Fruit fly (Drosophila melanogaster): ENCODE data around the gene CG1677.

The CG1677 gene

DNA sequence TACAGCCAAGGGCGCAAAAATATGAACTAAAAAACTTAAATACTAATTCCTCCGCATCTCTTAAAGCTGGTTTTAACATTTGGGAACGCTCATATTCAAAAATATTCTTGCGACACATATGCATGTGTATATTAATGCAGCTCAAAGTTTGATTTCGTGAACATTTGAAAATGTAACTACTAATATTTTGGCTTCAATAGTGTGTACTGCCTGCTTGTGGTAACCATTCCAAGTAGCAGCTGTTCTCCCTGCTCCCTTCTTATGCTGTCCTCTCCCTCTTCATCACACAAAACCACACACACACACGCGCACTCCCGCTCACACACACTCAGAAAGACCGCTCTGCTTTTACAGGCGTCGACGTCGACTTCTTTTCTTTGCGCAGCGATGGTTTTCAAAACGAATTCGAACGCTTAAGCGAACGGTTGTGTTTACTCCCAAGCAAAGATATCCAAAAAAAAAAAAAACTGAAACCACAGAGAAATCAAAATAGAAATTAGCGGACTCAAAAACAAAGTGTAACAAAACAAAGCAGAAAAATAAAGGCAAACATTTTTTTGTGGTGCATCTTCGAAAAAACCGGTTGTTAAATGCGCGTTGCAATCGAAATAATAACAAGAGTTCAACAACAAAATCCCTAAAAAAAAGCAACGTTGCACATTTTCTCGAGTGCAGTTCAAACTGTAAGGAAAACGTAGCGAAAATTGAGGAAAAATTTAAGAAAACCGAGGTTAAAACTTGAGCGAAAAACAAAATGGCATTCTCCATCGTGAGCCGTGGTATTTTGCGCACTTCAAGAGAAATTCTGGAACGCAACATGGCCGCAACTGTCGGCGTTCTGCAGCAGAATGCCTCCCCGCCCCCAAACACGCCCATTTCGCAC, 68.4 kb downstream of the CG1677 start, which contains the start of gene CBP:
Gene CBP, plus strand, starts transcription at position 391 of the 883 bp plus-strand sequence.
- TF ChIP-seq pan (optimal IDR thresholded peaks at IDR 0.05) (no peak), CrebA (GFP tag; optimal IDR thresholded peaks at IDR 0.05; ENCODE audit: borderline replicate concordance) (peak; percentile 68), OdsH (GFP tag; optimal IDR thresholded peaks at IDR 0.05) (peak; percentile 85), Myc (optimal IDR thresholded peaks at IDR 0.05) (no peak), CG9705 (GFP tag; optimal IDR thresholded peaks at IDR 0.05) (peak; percentile 71), ey (GFP tag; optimal IDR thresholded peaks at IDR 0.05) (peak; percentile 91), sage (GFP tag; optimal IDR thresholded peaks at IDR 0.05) (peak; percentile 84), rgr (GFP tag; optimal IDR thresholded peaks at IDR 0.05) (peak; percentile 86), br (GFP tag; optimal IDR thresholded peaks at IDR 0.05) (peak; percentile 90), tai (GFP tag; optimal IDR thresholded peaks at IDR 0.05) (peak; percentile 35), Dif (GFP tag; optimal IDR thresholded peaks at IDR 0.05; ENCODE audit: partially characterized antibody) (no peak), dl (GFP tag; optimal IDR thresholded peaks at IDR 0.05; ENCODE audit: insufficient read depth in 1 of 2, partially characterized antibody in 2 of 2) (no peak), Rel (GFP tag; optimal IDR thresholded peaks at IDR 0.05) (peak; percentile 28), Rel (tag; optimal IDR thresholded peaks at IDR 0.05) (peak; percentile 61), sv (GFP tag; optimal IDR thresholded peaks at IDR 0.05) (peak; percentile 86), Hnf4 (GFP tag; optimal IDR thresholded peaks at IDR 0.05) (peak; percentile 81), brk (GFP tag; optimal IDR thresholded peaks at IDR 0.05) (peak; percentile 87), foxo (GFP tag; optimal IDR thresholded peaks at IDR 0.05) (peak; percentile 31 to 92), psq (GFP tag; optimal IDR thresholded peaks at IDR 0.05) (peak; percentile 94), woc (GFP tag; optimal IDR thresholded peaks at IDR 0.05) (peak; percentile 74), h (GFP tag; optimal IDR thresholded peaks at IDR 0.05) (peak; percentile 93), Hr78 (GFP tag; optimal IDR thresholded peaks at IDR 0.05) (no peak), CG32264 (GFP tag; optimal IDR thresholded peaks at IDR 0.05) (peak; percentile 86), dmrt93B (GFP tag; optimal IDR thresholded peaks at IDR 0.05) (peak; percentile 83), fru (GFP tag; optimal IDR thresholded peaks at IDR 0.05) (peak; percentile 96), jim (GFP tag; optimal IDR thresholded peaks at IDR 0.05) (no peak), Sp1 (GFP tag; optimal IDR thresholded peaks at IDR 0.05) (peak; percentile 92), HLH106 (tag; optimal IDR thresholded peaks at IDR 0.05) (peak; percentile 91), Jra (GFP tag; optimal IDR thresholded peaks at IDR 0.05) (peak; percentile 51), Dfd (GFP tag; optimal IDR thresholded peaks at IDR 0.05) (peak; percentile 41)

DNA sequence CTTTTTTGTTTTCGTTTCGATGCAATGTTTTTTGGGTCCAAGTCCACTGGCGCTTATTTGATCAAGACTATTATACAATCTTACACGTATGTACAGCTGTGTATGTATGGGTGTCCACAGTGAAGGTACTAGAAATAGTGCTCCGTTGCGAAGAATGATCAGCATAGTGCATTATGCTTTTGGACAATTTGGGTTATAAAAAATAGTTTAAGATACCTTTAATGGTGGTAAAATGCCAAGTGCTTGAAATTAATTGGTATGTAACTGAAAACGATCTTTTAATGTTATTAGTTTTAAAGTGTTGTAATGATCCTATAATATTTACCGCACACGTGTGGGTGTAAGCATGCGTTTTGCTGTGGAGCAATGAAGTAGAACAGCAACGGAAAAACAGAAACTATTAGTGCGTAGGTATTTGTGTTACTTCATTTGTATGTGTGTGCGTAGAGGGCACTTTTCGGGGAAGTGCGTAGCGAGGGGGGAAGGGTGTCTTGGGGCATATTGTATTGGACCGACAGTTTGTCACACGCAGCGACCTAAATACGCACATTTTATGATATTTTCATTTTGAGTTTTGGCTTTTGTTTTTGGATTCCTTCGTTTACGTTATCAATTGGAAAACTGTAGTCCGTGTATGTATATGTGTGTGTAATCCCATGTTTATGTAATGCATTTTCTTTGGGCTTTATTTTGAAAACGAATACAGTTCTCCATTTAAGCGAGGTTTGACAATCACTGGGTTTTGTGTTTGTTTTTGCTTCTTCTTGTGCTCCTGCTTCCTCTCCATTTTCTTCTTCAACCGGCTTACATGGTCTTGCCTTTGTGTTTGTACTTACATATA, 69.3 kb downstream of the CG1677 start:
- TF ChIP-seq h (GFP tag; optimal IDR thresholded peaks at IDR 0.05): no peak
- TF ChIP-seq HLH106 (tag; optimal IDR thresholded peaks at IDR 0.05): peak; percentile 0
- peak; percentile 81 for TF ChIP-seq sv (GFP tag; optimal IDR thresholded peaks at IDR 0.05)

DNA sequence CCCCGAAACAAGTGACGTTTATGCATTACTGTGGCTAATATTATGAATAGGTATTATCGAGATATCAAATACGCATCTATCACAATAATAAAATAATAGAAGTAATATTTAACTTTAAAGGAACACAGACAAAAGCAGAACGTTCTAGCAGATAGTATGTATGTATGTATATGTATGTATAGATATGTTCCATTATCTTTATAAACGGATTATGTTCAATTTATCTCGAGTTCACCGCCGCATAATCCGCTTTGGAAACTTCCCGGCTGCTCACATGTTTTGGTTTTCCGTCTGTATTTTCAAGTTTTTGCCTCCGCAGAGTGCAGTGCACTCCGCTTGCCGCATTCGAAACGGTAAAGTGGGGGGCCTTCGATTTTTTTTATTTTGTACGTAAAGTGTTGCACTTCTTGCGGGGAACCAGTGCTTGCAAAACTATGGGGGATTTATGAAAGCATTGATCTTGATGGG, 70.0 kb downstream of the CG1677 start:
- TF ChIP-seq Myc (optimal IDR thresholded peaks at IDR 0.05) (no peak), CrebA (GFP tag; optimal IDR thresholded peaks at IDR 0.05; ENCODE audit: borderline replicate concordance) (no peak), Mio (GFP tag; optimal IDR thresholded peaks at IDR 0.05) (no peak), dmrt93B (GFP tag; optimal IDR thresholded peaks at IDR 0.05) (peak; percentile 53), usp (GFP tag; optimal IDR thresholded peaks at IDR 0.05) (no peak), Abd-B (GFP tag; optimal IDR thresholded peaks at IDR 0.05) (no peak), Rel (GFP tag; optimal IDR thresholded peaks at IDR 0.05) (peak; percentile 18), Rel (tag; optimal IDR thresholded peaks at IDR 0.05) (peak; percentile 12), OdsH (GFP tag; optimal IDR thresholded peaks at IDR 0.05) (peak; percentile 69), brk (GFP tag; optimal IDR thresholded peaks at IDR 0.05) (peak; percentile 89), Hr78 (GFP tag; optimal IDR thresholded peaks at IDR 0.05) (no peak), Hr83 (GFP tag; optimal IDR thresholded peaks at IDR 0.05; ENCODE audit: poor library complexity, severe bottlenecking) (no peak), lola (GFP tag; optimal IDR thresholded peaks at IDR 0.05) (no peak), br (GFP tag; optimal IDR thresholded peaks at IDR 0.05) (peak; percentile 58), Hnf4 (GFP tag; optimal IDR thresholded peaks at IDR 0.05) (peak; percentile 3), dl (GFP tag; optimal IDR thresholded peaks at IDR 0.05; ENCODE audit: insufficient read depth in 1 of 2, partially characterized antibody in 2 of 2) (no peak), foxo (GFP tag; optimal IDR thresholded peaks at IDR 0.05) (peak in 1 of 2 experiments; percentile 89), rgr (GFP tag; optimal IDR thresholded peaks at IDR 0.05) (peak; percentile 60), psq (GFP tag; optimal IDR thresholded peaks at IDR 0.05) (peak; percentile 67), GATAd (GFP tag; optimal IDR thresholded peaks at IDR 0.05) (no peak), woc (GFP tag; optimal IDR thresholded peaks at IDR 0.05) (peak; percentile 64), dsf (GFP tag; optimal IDR thresholded peaks at IDR 0.05; ENCODE audit: borderline replicate concordance) (no peak), fru (GFP tag; optimal IDR thresholded peaks at IDR 0.05) (peak; percentile 93), ey (GFP tag; optimal IDR thresholded peaks at IDR 0.05) (peak; percentile 79), Jra (GFP tag; optimal IDR thresholded peaks at IDR 0.05) (peak; percentile 3), h (GFP tag; optimal IDR thresholded peaks at IDR 0.05) (peak; percentile 78), CG32264 (GFP tag; optimal IDR thresholded peaks at IDR 0.05) (no peak), Sp1 (GFP tag; optimal IDR thresholded peaks at IDR 0.05) (peak; percentile 81), Dif (GFP tag; optimal IDR thresholded peaks at IDR 0.05; ENCODE audit: partially characterized antibody) (no peak), sv (GFP tag; optimal IDR thresholded peaks at IDR 0.05) (no peak), N (GFP tag; optimal IDR thresholded peaks at IDR 0.05) (no peak), pan (optimal IDR thresholded peaks at IDR 0.05) (no peak), CG9705 (GFP tag; optimal IDR thresholded peaks at IDR 0.05) (peak; percentile 41), sage (GFP tag; optimal IDR thresholded peaks at IDR 0.05) (peak; percentile 46), tai (GFP tag; optimal IDR thresholded peaks at IDR 0.05) (no peak)

Data from whole organism, wandering third instar larva.